Worm (Caenorhabditis elegans) whole organism, L2 larva: ENCODE measurements around the gene cdc-37.

Experiments
- C34F6.9 ChIP-seq: fragments of 150-350 bp; optimal IDR thresholded peaks from 2 replicates; lab custom pipeline; 2014; ENCODE audit warnings: missing biosample characterization, missing genetic modification characterization
- F13H6.1 ChIP-seq: sonication (generic microtip); optimal IDR thresholded peaks from 2 replicates; lab custom pipeline; 2016; ENCODE audit warnings: missing genetic modification characterization, missing compliant biosample characterization
- R02D3.7 ChIP-seq: fragments of 150-350 bp; optimal IDR thresholded peaks from 2 replicates; lab custom pipeline; 2014; ENCODE audit warnings: missing biosample characterization, missing genetic modification characterization
- Y55F3AM.14 ChIP-seq: fragments of 200-800 bp; sonication (Bioruptor generic); optimal IDR thresholded peaks from 2 replicates; lab custom pipeline; 2018; ENCODE audit warnings: mild to moderate bottlenecking, missing genetic modification characterization, missing compliant biosample characterization
- ZK546.5 ChIP-seq: sonication (generic microtip); optimal IDR thresholded peaks from 2 replicates; lab custom pipeline; 2017; ENCODE audit warnings: missing biosample characterization, missing genetic modification characterization
- alr-1 ChIP-seq: fragments of 150-350 bp; optimal IDR thresholded peaks from 2 replicates; lab custom pipeline; 2014; ENCODE audit warnings: missing biosample characterization, missing genetic modification characterization
- aly-2 ChIP-seq: fragments of 150-350 bp; optimal IDR thresholded peaks from 2 replicates; lab custom pipeline; 2014; ENCODE audit warnings: missing biosample characterization, missing genetic modification characterization
- ama-1 ChIP-seq: fragments of 150-350 bp; optimal IDR thresholded peaks from 2 replicates; lab custom pipeline; 2018; ENCODE audit warnings: inconsistent platforms
- blmp-1 ChIP-seq: sonication (generic microtip); optimal IDR thresholded peaks from 2 replicates; lab custom pipeline; 2017; ENCODE audit warnings: missing genetic modification characterization, mild to moderate bottlenecking, missing compliant biosample characterization, antibody characterized with exemption, moderate library complexity; ENCODE audit not compliant: insufficient read depth
- ceh-16 ChIP-seq: fragments of 150-350 bp; optimal IDR thresholded peaks from 2 replicates; lab custom pipeline; 2014; ENCODE audit warnings: missing biosample characterization, missing genetic modification characterization
- ceh-82 ChIP-seq: fragments of 150-350 bp; optimal IDR thresholded peaks from 2 replicates; lab custom pipeline; 2014; ENCODE audit warnings: missing biosample characterization, missing genetic modification characterization
- crh-2 ChIP-seq: sonication (generic microtip); optimal IDR thresholded peaks from 2 replicates; lab custom pipeline; 2017; ENCODE audit warnings: missing biosample characterization, missing genetic modification characterization
- dmd-4 ChIP-seq: sonication (generic microtip); optimal IDR thresholded peaks from 2 replicates; lab custom pipeline; 2017; ENCODE audit warnings: missing biosample characterization, missing genetic modification characterization
- egl-27 ChIP-seq: sonication (generic microtip); optimal IDR thresholded peaks from 3 replicates; lab custom pipeline; 2017; ENCODE audit warnings: missing biosample characterization, missing genetic modification reagents, missing genetic modification characterization
- elt-1 ChIP-seq: fragments of 150-350 bp; optimal IDR thresholded peaks from 2 replicates; lab custom pipeline; 2014; ENCODE audit warnings: missing biosample characterization, missing genetic modification characterization
- elt-3 ChIP-seq: sonication (generic microtip); optimal IDR thresholded peaks from 2 replicates; lab custom pipeline; 2017; ENCODE audit warnings: missing biosample characterization, missing genetic modification characterization
- fos-1 ChIP-seq: fragments of 150-350 bp; optimal IDR thresholded peaks from 2 replicates; lab custom pipeline; 2014; ENCODE audit warnings: missing biosample characterization, missing genetic modification characterization
- gmeb-1 ChIP-seq: fragments of 150-350 bp; optimal IDR thresholded peaks from 2 replicates; lab custom pipeline; 2014; ENCODE audit warnings: missing biosample characterization, missing genetic modification characterization
- lin-11 ChIP-seq: fragments of 150-350 bp; sonication (generic microtip); optimal IDR thresholded peaks from 2 replicates; lab custom pipeline; 2014; ENCODE audit warnings: missing biosample characterization, missing genetic modification characterization, inconsistent platforms, mixed read lengths
- lin-13 ChIP-seq: fragments of 150-350 bp; optimal IDR thresholded peaks from 2 replicates; lab custom pipeline; 2014; ENCODE audit warnings: missing biosample characterization, missing genetic modification reagents, missing genetic modification characterization
- lin-39 ChIP-seq: fragments of 150-350 bp; optimal IDR thresholded peaks from 2 replicates; lab custom pipeline; 2014; ENCODE audit warnings: missing biosample characterization, missing genetic modification reagents, missing genetic modification characterization
- lsy-2 ChIP-seq, 2 experiments: fragments of 150-350 bp in 1 of 2; sonication (generic microtip) in 1 of 2; optimal IDR thresholded peaks; 2 replicates each; lab custom pipeline; 2014 to 2017; ENCODE audit warnings: missing biosample characterization in 2 of 2, missing genetic modification characterization in 2 of 2
- mab-5 ChIP-seq: fragments of 150-350 bp; optimal IDR thresholded peaks from 2 replicates; lab custom pipeline; 2014; ENCODE audit warnings: missing biosample characterization, missing genetic modification characterization
- mbf-1 ChIP-seq: sonication (generic microtip); optimal IDR thresholded peaks from 2 replicates; lab custom pipeline; 2017; ENCODE audit warnings: missing biosample characterization, missing genetic modification characterization
- mdl-1 ChIP-seq, 2 experiments: fragments of 150-350 bp in 1 of 2; sonication (generic microtip) in 1 of 2; optimal IDR thresholded peaks; 2 replicates each; lab custom pipeline; 2017; ENCODE audit warnings: missing biosample characterization in 2 of 2, missing genetic modification characterization in 2 of 2
- nhr-10 ChIP-seq: sonication (generic microtip); optimal IDR thresholded peaks from 2 replicates; lab custom pipeline; 2017; ENCODE audit warnings: missing biosample characterization, missing genetic modification characterization
- nhr-11 ChIP-seq: fragments of 150-350 bp; optimal IDR thresholded peaks from 2 replicates; lab custom pipeline; 2014; ENCODE audit warnings: missing biosample characterization, missing genetic modification characterization
- nhr-12 ChIP-seq: fragments of 150-350 bp; optimal IDR thresholded peaks from 2 replicates; lab custom pipeline; 2014; ENCODE audit warnings: missing biosample characterization, missing genetic modification characterization
- nhr-129 ChIP-seq: fragments of 150-350 bp; optimal IDR thresholded peaks from 2 replicates; lab custom pipeline; 2014; ENCODE audit warnings: missing biosample characterization, missing genetic modification characterization
- nhr-21 ChIP-seq: fragments of 150-350 bp; optimal IDR thresholded peaks from 2 replicates; lab custom pipeline; 2014; ENCODE audit warnings: missing biosample characterization, missing genetic modification characterization
- nhr-23 ChIP-seq: fragments of 150-350 bp; optimal IDR thresholded peaks from 2 replicates; lab custom pipeline; 2014; ENCODE audit warnings: missing biosample characterization, missing genetic modification reagents, missing genetic modification characterization
- nhr-237 ChIP-seq: fragments of 150-350 bp; optimal IDR thresholded peaks from 2 replicates; lab custom pipeline; 2014; ENCODE audit warnings: missing biosample characterization, missing genetic modification characterization
- nhr-25 ChIP-seq: fragments of 150-350 bp; sonication (generic microtip); optimal IDR thresholded peaks from 3 replicates; lab custom pipeline; 2014; ENCODE audit warnings: missing biosample characterization, missing genetic modification characterization
- nhr-6 ChIP-seq: fragments of 150-350 bp; optimal IDR thresholded peaks from 2 replicates; lab custom pipeline; 2014; ENCODE audit warnings: missing biosample characterization, missing genetic modification characterization
- nhr-77 ChIP-seq: fragments of 150-350 bp; optimal IDR thresholded peaks from 2 replicates; lab custom pipeline; 2014; ENCODE audit warnings: missing biosample characterization, missing genetic modification characterization
- peb-1 ChIP-seq: fragments of 150-350 bp; optimal IDR thresholded peaks from 2 replicates; lab custom pipeline; 2014; ENCODE audit warnings: missing biosample characterization, missing genetic modification characterization
- sem-4 ChIP-seq: fragments of 150-350 bp; optimal IDR thresholded peaks from 2 replicates; lab custom pipeline; 2014; ENCODE audit warnings: missing biosample characterization, missing genetic modification reagents, missing genetic modification characterization
- skn-1 ChIP-seq: sonication (generic microtip); optimal IDR thresholded peaks from 2 replicates; lab custom pipeline; 2017; ENCODE audit warnings: missing biosample characterization, missing genetic modification characterization
- sma-3 ChIP-seq: sonication (generic microtip); optimal IDR thresholded peaks from 2 replicates; lab custom pipeline; 2016; ENCODE audit warnings: missing genetic modification reagents, missing genetic modification characterization, missing compliant biosample characterization
- sma-9 ChIP-seq, 2 experiments: fragments of 150-350 bp in 1 of 2; sonication (generic microtip) in 1 of 2; optimal IDR thresholded peaks; 2 replicates each; lab custom pipeline; 2014 to 2016; ENCODE audit warnings: missing genetic modification characterization in 2 of 2, mild to moderate bottlenecking in 1 of 2, missing biosample characterization in 1 of 2, missing compliant biosample characterization in 1 of 2, missing genetic modification reagents in 1 of 2, moderate library complexity in 1 of 2
- snpc-4 ChIP-seq: fragments of 150-350 bp; optimal IDR thresholded peaks from 2 replicates; lab custom pipeline; 2014; ENCODE audit warnings: missing biosample characterization, missing genetic modification characterization
- unc-39 ChIP-seq: fragments of 150-350 bp; optimal IDR thresholded peaks from 2 replicates; lab custom pipeline; 2014; ENCODE audit warnings: missing biosample characterization, missing genetic modification characterization
- unc-55 ChIP-seq: fragments of 150-350 bp; sonication (generic microtip); optimal IDR thresholded peaks from 3 replicates; lab custom pipeline; 2014; ENCODE audit warnings: missing biosample characterization, missing genetic modification reagents, missing genetic modification characterization
- unc-62 ChIP-seq: fragments of 150-350 bp; optimal IDR thresholded peaks from 2 replicates; lab custom pipeline; 2014; ENCODE audit warnings: missing biosample characterization, missing genetic modification reagents, missing genetic modification characterization
- zag-1 ChIP-seq: fragments of 150-350 bp; optimal IDR thresholded peaks from 2 replicates; lab custom pipeline; 2014; ENCODE audit warnings: missing biosample characterization, missing genetic modification characterization
- ztf-1 ChIP-seq: fragments of 200-800 bp; sonication (Bioruptor generic); conservative IDR thresholded peaks from 2 replicates; pipeline ENCODE4 v1.3.6; 2022; ENCODE audit warnings: missing genetic modification characterization, missing compliant biosample characterization
- ztf-11 ChIP-seq: sonication (generic microtip); optimal IDR thresholded peaks from 2 replicates; lab custom pipeline; 2017; ENCODE audit warnings: missing biosample characterization, missing genetic modification characterization
- ztf-4 ChIP-seq: fragments of 150-350 bp; optimal IDR thresholded peaks from 2 replicates; lab custom pipeline; 2014; ENCODE audit warnings: missing biosample characterization, missing genetic modification characterization

Gene cdc-37

ce11 chrII:601305-601704 lies 20.9 kb upstream of the cdc-37 start:
- TF ChIP-seq nhr-21 (tag; lab: Kevin White, UChicago) (no peak), egl-27 (tag; lab: Kevin White, UChicago) (peak; percentile 49), snpc-4 (tag; lab: Kevin White, UChicago) (no peak), nhr-25 (tag; lab: Kevin White, UChicago) (no peak), crh-2 (tag; lab: Kevin White, UChicago) (peak; percentile 58), nhr-12 (tag; lab: Kevin White, UChicago) (no peak), unc-55 (GFP tag; lab: Kevin White, UChicago) (peak; percentile 79), unc-62 (GFP tag; lab: Kevin White, UChicago) (no peak), blmp-1 (tag; lab: Kevin White, UChicago) (no peak), R02D3.7 (tag; lab: Kevin White, UChicago) (no peak), nhr-77 (no peak), lin-13 (GFP tag; lab: Kevin White, UChicago) (no peak), sem-4 (tag; lab: Kevin White, UChicago) (no peak), ceh-16 (tag; lab: Kevin White, UChicago) (no peak), nhr-129 (peak; percentile 74), peb-1 (tag; lab: Kevin White, UChicago) (no peak), gmeb-1 (tag; lab: Kevin White, UChicago) (peak; percentile 32), ztf-4 (tag; lab: Kevin White, UChicago) (no peak), dmd-4 (tag; lab: Kevin White, UChicago) (no peak), alr-1 (no peak), skn-1 (tag; lab: Kevin White, UChicago) (no peak), nhr-237 (tag; lab: Kevin White, UChicago) (no peak), nhr-10 (no peak), C34F6.9 (tag; lab: Kevin White, UChicago) (peak; percentile 70), ztf-1 (GFP tag; lab: Robert Waterston, UW) (no peak), Y55F3AM.14 (GFP tag; lab: Kevin White, UChicago) (no peak), sma-9 (GFP tag; optimal IDR thresholded peaks at IDR 0.05; lab: Kevin White, UChicago) (peak; percentile 78), sma-9 (tag; optimal IDR thresholded peaks at IDR 0.05; lab: Kevin White, UChicago) (no peak), F13H6.1 (tag; lab: Kevin White, UChicago) (no peak), nhr-6 (no peak), ama-1 (lab: Kevin White, UChicago) (no peak), mdl-1 (tag; optimal IDR thresholded peaks at IDR 0.05; lab: Kevin White, UChicago) (peak; percentile 10 to 67), sma-3 (GFP tag; lab: Kevin White, UChicago) (no peak), lsy-2 (tag; optimal IDR thresholded peaks at IDR 0.05; lab: Kevin White, UChicago) (peak in 1 of 2 experiments; percentile 65), ceh-82 (tag; lab: Kevin White, UChicago) (no peak), fos-1 (tag; lab: Kevin White, UChicago) (no peak), elt-1 (no peak), mbf-1 (tag; lab: Kevin White, UChicago) (no peak), ZK546.5 (tag; lab: Kevin White, UChicago) (no peak), nhr-23 (tag; lab: Kevin White, UChicago) (no peak), nhr-11 (no peak), elt-3 (no peak), ztf-11 (no peak), unc-39 (tag; lab: Kevin White, UChicago) (no peak), lin-39 (tag; lab: Kevin White, UChicago) (no peak), aly-2 (no peak), zag-1 (no peak), lin-11 (tag; lab: Kevin White, UChicago) (no peak), mab-5 (tag; lab: Kevin White, UChicago) (peak; percentile 21)
